Worm (Caenorhabditis elegans): ENCODE measurements around the gene col-183.

Gene col-183

ce11 chrX:13503839-13504238 is 36.3 kb upstream of the col-183 start:
- TF ChIP-seq ref-1 (GFP tag; conservative IDR thresholded peaks at IDR 0.05) (no peak), med-1 (GFP tag; optimal IDR thresholded peaks at IDR 0.05; ENCODE audit: insufficient read depth) (no peak), klf-2 (GFP tag; conservative IDR thresholded peaks at IDR 0.05) (no peak), flt-1 (GFP tag; IDR thresholded peaks at IDR 0.05) (peak; percentile 19; the same call in 1 of the 2 replicates), ztf-23 (GFP tag; IDR thresholded peaks at IDR 0.05) (no peak), cog-1 (tag; optimal IDR thresholded peaks at IDR 0.05) (no peak), T22C8.4 (GFP tag; IDR thresholded peaks at IDR 0.05) (no peak)

- TF ChIP-seq ref-1 (GFP tag; conservative IDR thresholded peaks at IDR 0.05) (no peak), ztf-23 (GFP tag; IDR thresholded peaks at IDR 0.05) (peak; percentile 34; the same call in 1 of the 2 replicates), T22C8.4 (GFP tag; IDR thresholded peaks at IDR 0.05) (no peak), cog-1 (tag; optimal IDR thresholded peaks at IDR 0.05) (peak; percentile 17)
Measured at ce11 chrX:13502282-13502681, 34.7 kb upstream of the col-183 start.

ce11 chrX:13500568-13500967 is 33.0 kb upstream of the col-183 start, which contains the start of gene sad-1:
Gene sad-1, minus strand, starts transcription at chrX:13500668.
- TF ChIP-seq ztf-23 (GFP tag; IDR thresholded peaks at IDR 0.05): no peak
- TF ChIP-seq ref-1 (GFP tag; conservative IDR thresholded peaks at IDR 0.05): no peak
- no peak for TF ChIP-seq tab-1 (GFP tag; IDR thresholded peaks at IDR 0.05)
- no peak for TF ChIP-seq flt-1 (GFP tag; IDR thresholded peaks at IDR 0.05)
- no peak for TF ChIP-seq T22C8.4 (GFP tag; IDR thresholded peaks at IDR 0.05)
- TF ChIP-seq ztf-29 (GFP tag; IDR thresholded peaks at IDR 0.05): no peak
- TF ChIP-seq klf-2 (GFP tag; conservative IDR thresholded peaks at IDR 0.05): no peak
- TF ChIP-seq cog-1 (tag; optimal IDR thresholded peaks at IDR 0.05): no peak
- no peak for TF ChIP-seq med-1 (GFP tag; optimal IDR thresholded peaks at IDR 0.05; ENCODE audit: insufficient read depth)

- TF ChIP-seq tab-1 (GFP tag; IDR thresholded peaks at IDR 0.05): no peak
- no peak for TF ChIP-seq klf-2 (GFP tag; conservative IDR thresholded peaks at IDR 0.05)
- no peak for TF ChIP-seq ztf-29 (GFP tag; IDR thresholded peaks at IDR 0.05)
- TF ChIP-seq flt-1 (GFP tag; IDR thresholded peaks at IDR 0.05): no peak
- TF ChIP-seq T22C8.4 (GFP tag; IDR thresholded peaks at IDR 0.05): no peak
- no peak for TF ChIP-seq cog-1 (tag; optimal IDR thresholded peaks at IDR 0.05)
- no peak for TF ChIP-seq med-1 (GFP tag; optimal IDR thresholded peaks at IDR 0.05; ENCODE audit: insufficient read depth)
- no peak for TF ChIP-seq ref-1 (GFP tag; conservative IDR thresholded peaks at IDR 0.05)
- no peak for TF ChIP-seq ztf-23 (GFP tag; IDR thresholded peaks at IDR 0.05)
Measured at ce11 chrX:13499923-13500322, 32.4 kb upstream of the col-183 start.

- no peak for TF ChIP-seq flt-1 (GFP tag; IDR thresholded peaks at IDR 0.05)
- TF ChIP-seq tab-1 (GFP tag; IDR thresholded peaks at IDR 0.05): no peak
- TF ChIP-seq ztf-23 (GFP tag; IDR thresholded peaks at IDR 0.05): no peak
- no peak for TF ChIP-seq klf-2 (GFP tag; conservative IDR thresholded peaks at IDR 0.05)
- TF ChIP-seq ztf-29 (GFP tag; IDR thresholded peaks at IDR 0.05): no peak
- no peak for TF ChIP-seq cog-1 (tag; optimal IDR thresholded peaks at IDR 0.05)
- TF ChIP-seq med-1 (GFP tag; optimal IDR thresholded peaks at IDR 0.05; ENCODE audit: insufficient read depth): no peak
- no peak for TF ChIP-seq ref-1 (GFP tag; conservative IDR thresholded peaks at IDR 0.05)
Measured at ce11 chrX:13499098-13499497, 31.5 kb upstream of the col-183 start.

- TF ChIP-seq ztf-29 (GFP tag; IDR thresholded peaks at IDR 0.05) (no peak), flt-1 (GFP tag; IDR thresholded peaks at IDR 0.05) (no peak), ref-1 (GFP tag; conservative IDR thresholded peaks at IDR 0.05) (no peak), ztf-23 (GFP tag; IDR thresholded peaks at IDR 0.05) (no peak), med-1 (GFP tag; optimal IDR thresholded peaks at IDR 0.05; ENCODE audit: insufficient read depth) (no peak), tab-1 (GFP tag; IDR thresholded peaks at IDR 0.05) (no peak), klf-2 (GFP tag; conservative IDR thresholded peaks at IDR 0.05) (no peak), cog-1 (tag; optimal IDR thresholded peaks at IDR 0.05) (no peak), T22C8.4 (GFP tag; IDR thresholded peaks at IDR 0.05) (no peak)
Measured at ce11 chrX:13493762-13494161, 26.2 kb upstream of the col-183 start.

ce11 chrX:13484813-13485212 is 17.2 kb upstream of the col-183 start, which contains the start of gene srd-51:
Gene srd-51, minus strand, starts transcription at chrX:13484913.
- TF ChIP-seq ref-1 (GFP tag; conservative IDR thresholded peaks at IDR 0.05) (no peak), ztf-29 (GFP tag; IDR thresholded peaks at IDR 0.05) (no peak), med-1 (GFP tag; optimal IDR thresholded peaks at IDR 0.05; ENCODE audit: insufficient read depth) (no peak), tab-1 (GFP tag; IDR thresholded peaks at IDR 0.05) (no peak), T22C8.4 (GFP tag; IDR thresholded peaks at IDR 0.05) (no peak), cog-1 (tag; optimal IDR thresholded peaks at IDR 0.05) (no peak), ztf-23 (GFP tag; IDR thresholded peaks at IDR 0.05) (no peak), klf-2 (GFP tag; conservative IDR thresholded peaks at IDR 0.05) (no peak), flt-1 (GFP tag; IDR thresholded peaks at IDR 0.05) (no peak)

ce11 chrX:13481704-13482103 is 14.1 kb upstream of the col-183 start, which contains the start of gene srd-50:
Gene srd-50, minus strand, starts transcription at chrX:13481804.
- TF ChIP-seq ref-1 (GFP tag; conservative IDR thresholded peaks at IDR 0.05): no peak
- TF ChIP-seq klf-2 (GFP tag; conservative IDR thresholded peaks at IDR 0.05): no peak
- no peak for TF ChIP-seq ztf-23 (GFP tag; IDR thresholded peaks at IDR 0.05)
- no peak for TF ChIP-seq ztf-29 (GFP tag; IDR thresholded peaks at IDR 0.05)
- no peak for TF ChIP-seq flt-1 (GFP tag; IDR thresholded peaks at IDR 0.05)
- no peak for TF ChIP-seq T22C8.4 (GFP tag; IDR thresholded peaks at IDR 0.05)
- no peak for TF ChIP-seq cog-1 (tag; optimal IDR thresholded peaks at IDR 0.05)
- no peak for TF ChIP-seq tab-1 (GFP tag; IDR thresholded peaks at IDR 0.05)
- TF ChIP-seq med-1 (GFP tag; optimal IDR thresholded peaks at IDR 0.05; ENCODE audit: insufficient read depth): no peak

ce11 chrX:13477356-13477755 is 9.8 kb upstream of the col-183 start, which contains the start of gene efn-3:
Gene efn-3, minus strand, starts transcription at chrX:13477456.
- TF ChIP-seq T22C8.4 (GFP tag; IDR thresholded peaks at IDR 0.05) (no peak), tab-1 (GFP tag; IDR thresholded peaks at IDR 0.05) (no peak), ref-1 (GFP tag; conservative IDR thresholded peaks at IDR 0.05) (no peak)

- TF ChIP-seq cog-1 (tag; optimal IDR thresholded peaks at IDR 0.05): no peak
- no peak for TF ChIP-seq flt-1 (GFP tag; IDR thresholded peaks at IDR 0.05)
- no peak for TF ChIP-seq T22C8.4 (GFP tag; IDR thresholded peaks at IDR 0.05)
- TF ChIP-seq klf-2 (GFP tag; conservative IDR thresholded peaks at IDR 0.05): no peak
- no peak for TF ChIP-seq ztf-29 (GFP tag; IDR thresholded peaks at IDR 0.05)
- no peak for TF ChIP-seq ref-1 (GFP tag; conservative IDR thresholded peaks at IDR 0.05)
- TF ChIP-seq ztf-23 (GFP tag; IDR thresholded peaks at IDR 0.05): no peak
- TF ChIP-seq med-1 (GFP tag; optimal IDR thresholded peaks at IDR 0.05; ENCODE audit: insufficient read depth): no peak
- TF ChIP-seq tab-1 (GFP tag; IDR thresholded peaks at IDR 0.05): no peak
Measured at ce11 chrX:13471855-13472254, 4.3 kb upstream of the col-183 start, which contains the start of gene tre-4. Gene tre-4, plus strand, starts transcription at chrX:13472155.

Measured in whole organism, midembryonic.